Worm (Caenorhabditis elegans) whole organism, L4 larva: ENCODE data around the gene sdhb-1.

Experiments used
- Y75B8A.6 ChIP-seq: fragments of 200-800 bp; sonication (Bioruptor generic); IDR thresholded peaks from 2 replicates; pipeline ENCODE4 v1.3.6; 2022; ENCODE audit warnings: missing genetic modification reagents, missing genetic modification characterization, missing compliant biosample characterization
- ama-1 ChIP-seq: fragments of 150-350 bp; optimal IDR thresholded peaks from 2 replicates; lab custom pipeline; 2014; ENCODE audit warnings: inconsistent platforms, mixed read lengths
- ceh-62 ChIP-seq: sonication (generic microtip); optimal IDR thresholded peaks from 2 replicates; lab custom pipeline; 2017; ENCODE audit warnings: missing biosample characterization, missing genetic modification characterization
- lin-39 ChIP-seq: fragments of 150-350 bp; optimal IDR thresholded peaks from 2 replicates; lab custom pipeline; 2014; ENCODE audit warnings: missing biosample characterization, missing genetic modification reagents, missing genetic modification characterization
- snpc-1.2 ChIP-seq: fragments of 200-800 bp; sonication (Bioruptor generic); IDR thresholded peaks from 2 replicates; pipeline ENCODE4 v1.3.6; 2022; ENCODE audit warnings: missing genetic modification reagents, missing genetic modification characterization, missing compliant biosample characterization
- unc-62 ChIP-seq, 3 experiments: fragments of 150-350 bp in 1 of 3; sonication (generic microtip); optimal IDR thresholded peaks in 2 of 3; peaks in 1 of 3; 1 replicate in 1 of 3; 2 replicates in 2 of 3; lab custom pipeline; 2014 to 2017; ENCODE audit warnings: missing biosample characterization in 3 of 3, missing genetic modification characterization in 3 of 3, missing genetic modification reagents in 3 of 3, missing genotype in 1 of 3

ce11 chrII:9322870-9323349 lies 29.6 kb downstream of the sdhb-1 start, which contains the start of gene rab-39:
- no peak for TF ChIP-seq ceh-62 (tag; lab: Kevin White, UChicago)
- TF ChIP-seq snpc-1.2 (GFP tag; lab: Robert Waterston, UW), result no peak
- no peak for TF ChIP-seq unc-62 (GFP tag; optimal IDR thresholded peaks at IDR 0.05 in 1 of 2; lab: Kevin White, UChicago)
- TF ChIP-seq unc-62 (tag; optimal IDR thresholded peaks at IDR 0.05; lab: Kevin White, UChicago), result no peak
- TF ChIP-seq lin-39 (tag; lab: Kevin White, UChicago), result no peak
- no peak for TF ChIP-seq ama-1 (lab: Kevin White, UChicago)
- no peak for TF ChIP-seq Y75B8A.6 (GFP tag; lab: Robert Waterston, UW)
